Worm (Caenorhabditis elegans): ENCODE data around the gene srg-3.

DNA sequence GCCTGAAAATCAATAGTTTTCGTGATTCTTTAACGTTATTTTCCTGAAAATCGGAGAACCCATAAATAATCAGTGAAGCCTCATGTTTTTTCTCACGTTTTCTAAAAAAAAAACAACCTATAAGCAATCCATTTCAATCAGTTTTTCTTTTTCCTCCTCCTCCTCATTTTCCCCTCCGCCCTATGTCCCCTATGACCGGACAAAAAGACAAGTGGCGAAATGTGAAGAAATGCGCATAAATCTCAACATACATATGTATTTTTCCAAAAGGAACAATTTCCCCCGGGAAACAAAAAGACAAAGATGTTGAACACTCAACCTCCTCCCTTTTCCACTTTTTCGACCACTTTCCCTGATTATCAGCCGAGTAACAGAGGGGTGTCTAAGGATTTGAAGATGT, 45.3 kb upstream of the srg-3 start:
- TF ChIP-seq W03F9.2 (tag; optimal IDR thresholded peaks at IDR 0.05) (no peak), him-1 (tag; optimal IDR thresholded peaks at IDR 0.05) (no peak), dao-5 (tag; optimal IDR thresholded peaks at IDR 0.05) (no peak)
